Fruit fly (Drosophila melanogaster): ENCODE results near the gene CG8142.
"Not testable (repeated sequence)": the region's sequence is repeated elsewhere in the genome, so short reads cannot be mapped to it uniquely, and the experiment has no call there.

Gene CG8142

DNA sequence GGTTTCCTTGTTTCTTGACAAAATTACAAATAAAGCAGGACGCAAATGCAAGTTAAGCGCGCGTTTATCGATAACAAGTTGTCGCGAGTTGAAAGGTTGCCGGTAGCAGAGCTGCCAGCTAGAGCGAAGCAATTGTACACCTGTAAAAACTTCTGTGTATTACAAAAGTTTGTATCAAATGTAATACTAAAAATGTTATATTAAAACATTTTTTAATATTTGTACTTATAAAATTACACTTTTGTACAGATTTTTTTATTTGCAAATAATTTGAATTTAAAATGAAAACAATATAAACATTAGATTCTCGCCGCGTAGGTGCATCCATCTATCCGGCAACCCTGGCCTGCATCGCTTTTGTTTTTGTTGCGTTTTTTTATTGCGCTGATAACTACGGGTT is at the start of gene CG8142, which contains the start of gene Ucp4A:
Gene CG8142 (minus strand): TSS at position 82 of the 400 bp plus-strand sequence.
Gene Ucp4A (plus strand): TSS at position 327 of the 400 bp plus-strand sequence.
- no peak for TF ChIP-seq Myc (optimal IDR thresholded peaks at IDR 0.05)
- no peak for TF ChIP-seq h (optimal IDR thresholded peaks at IDR 0.05)
- no peak for TF ChIP-seq psq (optimal IDR thresholded peaks at IDR 0.05)
- no peak for TF ChIP-seq ttk (optimal IDR thresholded peaks at IDR 0.05)
- no peak for TF ChIP-seq insv (optimal IDR thresholded peaks at IDR 0.05)

DNA sequence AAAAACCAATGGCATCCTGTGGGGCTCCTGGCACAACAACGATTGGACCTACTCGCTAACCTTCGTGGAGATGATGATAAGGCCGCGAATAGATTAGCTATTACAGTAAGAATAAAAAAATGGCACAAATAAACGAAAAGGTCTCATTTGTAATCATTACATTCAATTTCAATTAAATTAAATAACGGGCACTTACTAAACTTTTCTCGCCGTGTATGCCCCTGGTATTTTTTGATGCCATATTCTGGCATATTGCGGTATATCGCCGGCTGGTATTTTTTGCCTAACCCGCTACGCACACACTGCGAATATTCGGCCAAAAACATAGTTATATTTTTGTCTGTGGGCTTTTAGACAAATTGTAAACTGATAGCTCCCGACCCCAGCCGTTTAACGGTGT is 44.7 kb upstream of the CG8142 start, which contains the start of gene Gss1:
Gene Gss1 (plus strand): TSS at position 301 of the 400 bp plus-strand sequence.
- TF ChIP-seq Myc, h, psq (optimal IDR thresholded peaks at IDR 0.05): not testable (repeated sequence)

DNA sequence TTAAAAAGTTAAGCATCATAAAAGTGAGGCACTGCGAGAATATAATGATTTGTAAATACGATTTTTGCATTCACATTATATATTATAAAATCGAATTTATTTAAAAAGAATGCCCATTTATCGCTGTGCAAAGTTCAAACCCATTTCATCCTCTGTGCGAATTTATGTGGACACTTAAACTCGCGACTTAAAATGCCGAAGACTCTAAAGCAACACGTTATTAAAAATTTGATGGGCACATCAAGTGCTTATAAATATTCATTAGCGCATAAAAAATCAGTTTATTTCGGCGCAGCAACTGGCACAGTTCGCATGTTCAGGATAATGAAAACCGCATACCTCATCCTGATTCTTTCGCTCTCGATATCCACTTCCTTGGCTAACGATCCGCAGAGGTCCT is 43.4 kb upstream of the CG8142 start, which contains the start of gene CG6788:
Gene CG6788 (plus strand): TSS at position 301 of the 400 bp plus-strand sequence.
- TF ChIP-seq h (optimal IDR thresholded peaks at IDR 0.05) (no peak), Myc (optimal IDR thresholded peaks at IDR 0.05) (no peak), psq (optimal IDR thresholded peaks at IDR 0.05) (no peak), Sin3A (optimal IDR thresholded peaks at IDR 0.05) (no peak), insv (optimal IDR thresholded peaks at IDR 0.05) (no peak), ttk (optimal IDR thresholded peaks at IDR 0.05) (no peak)

DNA sequence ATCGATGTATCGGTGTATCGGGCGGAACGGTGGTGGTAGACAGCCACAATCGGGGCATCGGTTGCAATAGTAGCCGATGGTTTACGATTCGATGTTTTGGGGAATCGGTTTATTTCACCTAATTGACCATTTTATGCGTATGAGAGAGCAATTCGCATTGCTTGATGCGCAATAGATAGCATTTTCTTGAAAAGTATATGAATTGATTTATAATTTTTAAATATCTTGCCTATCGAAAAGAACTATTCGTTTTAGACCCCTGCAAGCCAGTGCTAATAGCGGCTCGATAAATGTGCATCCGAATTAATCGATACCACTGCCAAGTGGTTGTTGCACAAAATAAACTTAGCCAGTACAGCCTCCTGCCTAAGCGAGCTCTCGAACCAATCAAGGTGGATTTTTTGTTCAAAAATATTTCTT is 42.7 kb upstream of the CG8142 start, which contains the start of gene mnb:
Gene mnb (minus strand): TSS at position 15 of the 420 bp plus-strand sequence.
- no peak for TF ChIP-seq h (optimal IDR thresholded peaks at IDR 0.05)
- TF ChIP-seq Sin3A (optimal IDR thresholded peaks at IDR 0.05): peak; percentile 62
- TF ChIP-seq Myc (optimal IDR thresholded peaks at IDR 0.05): no peak
- peak; percentile 62 for TF ChIP-seq psq (optimal IDR thresholded peaks at IDR 0.05)
- TF ChIP-seq ttk (optimal IDR thresholded peaks at IDR 0.05): no peak
- TF ChIP-seq insv (optimal IDR thresholded peaks at IDR 0.05): no peak

DNA sequence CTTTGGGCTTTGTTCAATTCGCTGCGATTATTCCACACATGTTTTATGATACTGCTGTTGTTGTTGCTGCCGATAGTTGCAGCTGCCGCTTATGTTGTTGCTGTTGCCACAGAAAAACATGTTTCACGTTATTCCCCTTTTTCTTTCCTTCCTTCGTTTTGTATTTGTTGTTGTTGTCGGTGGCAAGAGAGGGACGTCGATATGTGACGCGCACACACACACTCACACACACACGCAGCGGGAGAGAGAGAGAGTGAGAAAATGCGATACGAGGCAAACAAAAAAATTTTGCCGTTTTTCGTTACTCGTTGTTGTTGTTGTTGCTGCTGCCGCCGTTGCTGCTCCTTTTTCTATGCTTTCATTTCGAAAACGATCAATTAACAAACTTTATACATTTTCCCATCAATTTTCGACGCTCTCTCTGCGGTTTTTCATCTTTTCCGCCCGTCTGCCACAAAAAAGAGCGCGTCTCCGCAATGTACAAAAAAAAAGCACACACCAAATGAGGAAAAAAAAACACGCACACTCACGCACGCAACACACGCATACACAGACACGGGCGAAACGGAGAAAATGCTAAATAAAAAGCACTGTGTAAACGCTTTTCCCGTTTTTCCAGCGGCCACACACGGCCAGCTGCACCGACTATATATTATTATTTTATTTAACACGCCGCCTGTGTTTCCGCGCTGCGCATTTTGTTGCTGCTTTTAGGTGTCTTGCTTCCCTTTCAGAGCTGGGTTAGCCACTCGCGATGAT is 42.1 kb upstream of the CG8142 start:
- no peak for TF ChIP-seq Myc (optimal IDR thresholded peaks at IDR 0.05)
- no peak for TF ChIP-seq psq (optimal IDR thresholded peaks at IDR 0.05)
- TF ChIP-seq Sin3A (optimal IDR thresholded peaks at IDR 0.05): no peak
- TF ChIP-seq ttk (optimal IDR thresholded peaks at IDR 0.05): no peak
- TF ChIP-seq insv (optimal IDR thresholded peaks at IDR 0.05): no peak
- no peak for TF ChIP-seq h (optimal IDR thresholded peaks at IDR 0.05)

DNA sequence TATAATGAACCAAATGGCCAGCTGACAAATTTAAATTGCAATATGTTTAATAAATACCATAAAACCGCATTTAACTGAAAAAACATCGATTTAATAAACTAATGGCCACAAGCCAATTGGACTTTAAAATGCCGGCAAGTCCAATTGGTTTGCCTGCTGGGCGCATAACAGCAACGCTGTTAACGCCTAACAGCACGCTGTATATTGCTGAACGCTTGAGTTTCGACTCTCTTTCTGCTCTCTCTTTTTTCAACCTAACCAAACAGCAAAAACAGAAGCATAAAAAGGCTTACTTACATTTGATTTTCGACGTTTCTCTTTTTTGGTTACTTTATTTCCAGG is 41.6 kb upstream of the CG8142 start:
- no peak for TF ChIP-seq psq (optimal IDR thresholded peaks at IDR 0.05)
- no peak for TF ChIP-seq Myc (optimal IDR thresholded peaks at IDR 0.05)
- TF ChIP-seq insv (optimal IDR thresholded peaks at IDR 0.05): no peak
- no peak for TF ChIP-seq Sin3A (optimal IDR thresholded peaks at IDR 0.05)
- no peak for TF ChIP-seq h (optimal IDR thresholded peaks at IDR 0.05)
- no peak for TF ChIP-seq ttk (optimal IDR thresholded peaks at IDR 0.05)

DNA sequence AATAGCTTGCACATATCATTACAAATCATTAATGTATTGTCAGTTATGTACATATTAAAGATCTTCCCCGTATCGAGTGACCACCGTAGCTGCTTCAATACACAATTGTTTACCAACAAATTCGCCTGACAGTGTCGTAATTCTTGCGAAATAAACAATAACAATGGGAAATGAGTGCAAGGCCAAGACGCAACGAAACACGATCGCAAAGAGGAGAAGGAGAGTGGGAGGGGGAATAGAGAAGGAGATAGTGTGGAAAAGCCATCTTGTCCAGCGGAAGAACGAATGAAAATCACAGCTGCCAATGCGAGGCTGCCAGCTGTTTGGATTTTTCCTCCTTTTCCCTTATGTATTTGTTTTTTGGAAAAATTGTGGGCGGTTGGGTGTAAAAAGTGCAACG is 40.8 kb upstream of the CG8142 start:
- TF ChIP-seq Sin3A (optimal IDR thresholded peaks at IDR 0.05): no peak
- TF ChIP-seq Myc (optimal IDR thresholded peaks at IDR 0.05): no peak
- no peak for TF ChIP-seq psq (optimal IDR thresholded peaks at IDR 0.05)

DNA sequence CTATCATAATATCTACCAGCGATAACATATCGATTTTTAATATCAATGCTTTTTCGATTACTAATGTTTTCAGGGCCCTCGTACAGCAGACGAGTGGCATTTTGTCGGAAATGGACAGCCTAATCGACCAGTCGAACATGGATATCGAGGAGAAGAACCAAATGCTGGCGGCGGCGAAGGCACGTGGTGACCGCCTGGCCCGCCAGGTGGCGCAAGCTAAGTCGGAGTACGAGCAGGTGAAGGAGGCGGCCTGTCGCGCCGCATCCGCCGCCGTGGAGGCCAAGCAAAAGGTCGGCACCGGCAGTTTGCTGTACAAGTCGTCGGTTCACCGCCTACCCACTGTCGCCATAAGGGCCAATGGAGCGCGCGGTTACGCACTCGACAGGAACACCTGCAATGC is 40.1 kb upstream of the CG8142 start:
- no peak for TF ChIP-seq h (optimal IDR thresholded peaks at IDR 0.05)
- TF ChIP-seq Myc (optimal IDR thresholded peaks at IDR 0.05): no peak
- no peak for TF ChIP-seq Sin3A (optimal IDR thresholded peaks at IDR 0.05)
- no peak for TF ChIP-seq ttk (optimal IDR thresholded peaks at IDR 0.05)
- no peak for TF ChIP-seq psq (optimal IDR thresholded peaks at IDR 0.05)
- no peak for TF ChIP-seq insv (optimal IDR thresholded peaks at IDR 0.05)

DNA sequence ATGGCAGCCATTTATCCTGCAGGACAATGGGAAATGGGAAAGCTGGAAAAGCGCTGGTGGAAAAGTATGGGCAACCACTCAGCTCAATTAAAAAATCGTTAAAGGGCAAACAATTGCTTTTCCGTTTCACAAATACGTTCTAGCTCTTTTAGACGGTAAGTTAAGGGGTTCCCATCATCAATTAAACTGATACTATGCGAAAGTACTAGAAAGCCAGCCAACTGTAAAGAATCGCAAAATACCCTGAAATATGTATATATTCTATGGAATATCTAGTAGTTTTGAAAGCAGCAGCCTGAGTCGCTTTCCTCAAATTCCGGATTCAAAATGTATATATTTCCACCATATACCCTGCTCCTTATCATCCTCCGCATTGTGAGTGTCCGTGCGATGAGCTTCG is 38.9 kb upstream of the CG8142 start, which contains the start of gene CG12985:
Gene CG12985 (plus strand): TSS at position 301 of the 400 bp plus-strand sequence.
- TF ChIP-seq ttk (optimal IDR thresholded peaks at IDR 0.05): no peak
- TF ChIP-seq Sin3A (optimal IDR thresholded peaks at IDR 0.05): no peak
- TF ChIP-seq Myc (optimal IDR thresholded peaks at IDR 0.05): no peak
- no peak for TF ChIP-seq insv (optimal IDR thresholded peaks at IDR 0.05)
- TF ChIP-seq psq (optimal IDR thresholded peaks at IDR 0.05): no peak
- no peak for TF ChIP-seq h (optimal IDR thresholded peaks at IDR 0.05)

DNA sequence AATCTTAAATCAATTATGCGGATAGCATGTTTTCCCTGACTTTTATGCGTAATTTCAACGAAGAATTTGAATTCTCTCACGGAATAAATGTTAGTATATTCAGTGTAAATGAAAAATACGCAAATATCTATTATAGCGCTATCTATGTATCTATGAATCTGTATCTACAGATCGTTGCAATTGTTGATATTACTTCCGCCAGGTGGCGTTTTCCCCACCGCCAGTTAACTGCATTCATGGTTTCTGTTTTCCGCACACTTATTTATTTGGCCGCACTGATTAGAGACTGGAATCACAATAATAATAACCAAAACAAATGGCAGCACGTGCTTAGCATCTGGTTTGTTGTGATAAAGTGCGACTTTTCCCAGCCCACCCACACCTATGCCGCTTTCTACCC is 38.3 kb upstream of the CG8142 start:
- no peak for TF ChIP-seq h (optimal IDR thresholded peaks at IDR 0.05)
- no peak for TF ChIP-seq insv (optimal IDR thresholded peaks at IDR 0.05)
- no peak for TF ChIP-seq ttk (optimal IDR thresholded peaks at IDR 0.05)
- no peak for TF ChIP-seq psq (optimal IDR thresholded peaks at IDR 0.05)
- TF ChIP-seq Myc (optimal IDR thresholded peaks at IDR 0.05): no peak
- TF ChIP-seq Sin3A (optimal IDR thresholded peaks at IDR 0.05): no peak

DNA sequence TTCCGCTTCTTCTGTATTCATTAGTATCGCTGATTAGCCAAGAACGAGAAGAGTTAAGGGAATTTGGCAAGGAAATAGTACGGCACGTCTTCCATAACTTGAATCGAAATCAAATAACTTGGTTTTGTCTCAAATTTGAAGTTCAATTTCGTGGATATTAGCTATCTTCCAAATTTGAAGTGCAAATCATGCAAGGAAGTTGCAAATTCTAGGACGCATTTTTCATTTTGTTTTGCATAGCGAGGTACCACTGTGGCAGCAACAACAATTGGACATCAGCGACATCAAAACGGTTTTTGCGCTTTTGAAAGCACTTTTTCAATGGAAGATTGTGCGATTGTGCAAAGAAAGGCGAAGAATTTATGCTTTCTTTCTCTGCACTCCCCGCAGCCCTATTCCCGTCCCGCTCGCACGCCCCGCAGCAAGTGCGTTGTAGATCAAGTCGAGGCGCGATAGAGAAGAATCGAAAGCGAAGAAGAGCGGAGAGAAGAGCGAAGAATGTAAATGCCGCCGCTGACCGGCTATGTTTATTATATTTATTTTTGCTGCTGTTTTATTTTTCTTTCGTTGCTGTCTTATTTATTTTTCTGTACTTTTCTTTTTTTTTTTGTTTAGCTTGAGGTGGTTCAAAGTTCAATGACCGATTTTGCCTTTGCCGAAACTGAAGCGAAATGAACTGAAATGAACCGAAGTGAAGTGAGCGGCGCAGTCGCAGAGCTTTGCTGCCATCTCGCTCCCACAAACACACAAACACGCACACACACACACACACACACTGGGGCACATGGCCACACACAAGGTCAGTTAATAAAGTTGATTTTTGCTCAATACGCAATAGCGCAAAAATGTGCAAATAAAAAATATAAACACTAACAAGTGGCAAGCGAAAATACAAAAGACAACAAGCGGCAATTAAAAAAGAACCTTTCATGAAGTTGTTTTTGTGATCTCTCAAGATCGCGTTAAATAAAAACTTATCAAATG is 36.9 kb upstream of the CG8142 start:
- no peak for TF ChIP-seq h (optimal IDR thresholded peaks at IDR 0.05)
- no peak for TF ChIP-seq psq (optimal IDR thresholded peaks at IDR 0.05)
- TF ChIP-seq Myc (optimal IDR thresholded peaks at IDR 0.05): no peak
- no peak for TF ChIP-seq ttk (optimal IDR thresholded peaks at IDR 0.05)
- TF ChIP-seq insv (optimal IDR thresholded peaks at IDR 0.05): no peak
- no peak for TF ChIP-seq Sin3A (optimal IDR thresholded peaks at IDR 0.05)
